Worm (Caenorhabditis elegans): ENCODE results near the gene Y73C8B.9.

The Y73C8B.9 gene

ce11 chrV:3230597-3230996, 37.2 kb downstream of the Y73C8B.9 start, which contains the start of gene K08D9.10:
Gene K08D9.10 (plus strand): TSS chrV:3230897.
- no peak for TF ChIP-seq eor-1 (tag; optimal IDR thresholded peaks at IDR 0.05)
- TF ChIP-seq ZK546.5 (tag; optimal IDR thresholded peaks at IDR 0.05), result no peak
- TF ChIP-seq daf-12 (tag; optimal IDR thresholded peaks at IDR 0.05), result no peak
- TF ChIP-seq R02D3.7 (tag; optimal IDR thresholded peaks at IDR 0.05), result no peak
- TF ChIP-seq nhr-77 (tag; optimal IDR thresholded peaks at IDR 0.05), result no peak
- TF ChIP-seq nhr-237 (tag; optimal IDR thresholded peaks at IDR 0.05), result no peak
- TF ChIP-seq ama-1 (optimal IDR thresholded peaks at IDR 0.05), result no peak
- no peak for TF ChIP-seq nhr-76 (tag; optimal IDR thresholded peaks at IDR 0.05)
- no peak for TF ChIP-seq nhr-11 (tag; optimal IDR thresholded peaks at IDR 0.05)
- TF ChIP-seq elt-3 (tag; optimal IDR thresholded peaks at IDR 0.05), result no peak
- no peak for TF ChIP-seq mml-1 (tag; optimal IDR thresholded peaks at IDR 0.05)
- no peak for TF ChIP-seq nfya-1 (tag; optimal IDR thresholded peaks at IDR 0.05; ENCODE audit: insufficient read depth)
- TF ChIP-seq unc-39 (tag; optimal IDR thresholded peaks at IDR 0.05), result no peak
- no peak for TF ChIP-seq ztf-4 (tag; optimal IDR thresholded peaks at IDR 0.05)
- no peak for TF ChIP-seq unc-62 (GFP tag; optimal IDR thresholded peaks at IDR 0.05)
- no peak for TF ChIP-seq aly-2 (tag; optimal IDR thresholded peaks at IDR 0.05)
- TF ChIP-seq hmg-11 (tag; optimal IDR thresholded peaks at IDR 0.05), result no peak
- TF ChIP-seq lin-15B (tag; optimal IDR thresholded peaks at IDR 0.05), result no peak

ce11 chrV:3234887-3235286, 41.5 kb downstream of the Y73C8B.9 start, which contains the start of gene K08D9.6:
Gene K08D9.6 (minus strand): TSS chrV:3234987.
- TF ChIP-seq snpc-4 (tag; optimal IDR thresholded peaks at IDR 0.05), result no peak
- TF ChIP-seq egl-5 (tag; optimal IDR thresholded peaks at IDR 0.05), result no peak

ce11 chrV:3236610-3237009, 43.3 kb downstream of the Y73C8B.9 start, which contains the start of the genes K08D9.9 and str-16:
Gene K08D9.9 (minus strand): TSS chrV:3236710.
Gene str-16 (plus strand): TSS chrV:3236875.
- TF ChIP-seq eor-1 (tag; optimal IDR thresholded peaks at IDR 0.05) (no peak), nhr-23 (tag; optimal IDR thresholded peaks at IDR 0.05) (no peak), ztf-4 (tag; optimal IDR thresholded peaks at IDR 0.05) (no peak), jun-1 (tag; optimal IDR thresholded peaks at IDR 0.05) (no peak), nhr-28 (tag; optimal IDR thresholded peaks at IDR 0.05) (no peak), lin-15B (tag; optimal IDR thresholded peaks at IDR 0.05) (no peak), elt-2 (tag; optimal IDR thresholded peaks at IDR 0.05) (no peak), fkh-2 (tag; optimal IDR thresholded peaks at IDR 0.05) (no peak), nhr-12 (tag; optimal IDR thresholded peaks at IDR 0.05) (no peak), daf-12 (tag; optimal IDR thresholded peaks at IDR 0.05) (no peak), ceh-82 (tag; optimal IDR thresholded peaks at IDR 0.05) (no peak), ceh-9 (tag; optimal IDR thresholded peaks at IDR 0.05) (no peak), nhr-77 (tag; optimal IDR thresholded peaks at IDR 0.05) (no peak), snpc-4 (tag; optimal IDR thresholded peaks at IDR 0.05) (no peak)

ce11 chrV:3241175-3241574, 47.8 kb downstream of the Y73C8B.9 start, which contains the start of gene srj-11:
Gene srj-11 (plus strand): TSS chrV:3241424.
- no peak for TF ChIP-seq fos-1 (tag; optimal IDR thresholded peaks at IDR 0.05)

- TF ChIP-seq jun-1 (tag; optimal IDR thresholded peaks at IDR 0.05) (no peak), aly-2 (tag; optimal IDR thresholded peaks at IDR 0.05) (no peak), fos-1 (tag; optimal IDR thresholded peaks at IDR 0.05) (no peak), nhr-237 (tag; optimal IDR thresholded peaks at IDR 0.05) (no peak), ceh-82 (tag; optimal IDR thresholded peaks at IDR 0.05) (no peak)
Measured at ce11 chrV:3242984-3243383, 49.6 kb downstream of the Y73C8B.9 start, which contains the start of gene gst-23. Gene gst-23 (plus strand): TSS chrV:3243284.
